Worm (Caenorhabditis elegans) whole organism, L3 larva: ENCODE data around the gene ZK354.6.
"Not testable (repeated sequence)": the region's sequence is repeated elsewhere in the genome, so short reads cannot be mapped to it uniquely, and the experiment has no call there.

Experiments
- ama-1 ChIP-seq: fragments of 150-350 bp; optimal IDR thresholded peaks from 2 replicates; lab custom pipeline; 2018
- elt-1 ChIP-seq: fragments of 150-350 bp; optimal IDR thresholded peaks from 2 replicates; lab custom pipeline; 2014; ENCODE audit warnings: missing biosample characterization, missing genetic modification characterization
- fos-1 ChIP-seq: fragments of 150-350 bp; optimal IDR thresholded peaks from 2 replicates; lab custom pipeline; 2014; ENCODE audit warnings: missing biosample characterization, missing genetic modification characterization
- jun-1 ChIP-seq: fragments of 150-350 bp; optimal IDR thresholded peaks from 2 replicates; lab custom pipeline; 2014; ENCODE audit warnings: missing biosample characterization, missing genetic modification reagents, missing genetic modification characterization
- mdl-1 ChIP-seq: fragments of 150-350 bp; optimal IDR thresholded peaks from 2 replicates; lab custom pipeline; 2014; ENCODE audit warnings: missing biosample characterization, missing genetic modification characterization
- nfya-1 ChIP-seq: sonication (generic microtip); optimal IDR thresholded peaks from 2 replicates; lab custom pipeline; 2017; ENCODE audit warnings: missing genetic modification characterization, mild to moderate bottlenecking, missing compliant biosample characterization, antibody characterized with exemption, moderate library complexity; ENCODE audit not compliant: insufficient read depth
- nhr-12 ChIP-seq: fragments of 150-350 bp; optimal IDR thresholded peaks from 2 replicates; lab custom pipeline; 2014; ENCODE audit warnings: missing biosample characterization, missing genetic modification characterization
- nhr-28 ChIP-seq: fragments of 150-350 bp; optimal IDR thresholded peaks from 2 replicates; lab custom pipeline; 2014; ENCODE audit warnings: missing biosample characterization, missing genetic modification characterization
- nhr-76 ChIP-seq: fragments of 150-350 bp; sonication (generic microtip); optimal IDR thresholded peaks from 5 replicates; lab custom pipeline; 2014; ENCODE audit warnings: missing biosample characterization, missing genetic modification characterization
- nhr-77 ChIP-seq: fragments of 150-350 bp; optimal IDR thresholded peaks from 2 replicates; lab custom pipeline; 2014; ENCODE audit warnings: missing biosample characterization, missing genetic modification characterization
- pha-4 ChIP-seq: fragments of 150-350 bp; optimal IDR thresholded peaks from 2 replicates; lab custom pipeline; 2014; ENCODE audit warnings: missing biosample characterization, missing genetic modification reagents, missing genetic modification characterization
- pqm-1 ChIP-seq: fragments of 150-350 bp; optimal IDR thresholded peaks from 2 replicates; lab custom pipeline; 2017; ENCODE audit warnings: missing biosample characterization, missing genetic modification characterization, inconsistent platforms
- unc-62 ChIP-seq: fragments of 150-350 bp; sonication (generic microtip); optimal IDR thresholded peaks from 4 replicates; lab custom pipeline; 2014; ENCODE audit warnings: missing biosample characterization, missing genetic modification reagents, missing genetic modification characterization
- ztf-11 ChIP-seq: fragments of 150-350 bp; optimal IDR thresholded peaks from 2 replicates; lab custom pipeline; 2014; ENCODE audit warnings: missing biosample characterization, missing genetic modification characterization

- not testable (repeated sequence) for TF ChIP-seq pqm-1; nhr-76; nfya-1 (tag; lab: Kevin White, UChicago); pha-4; nhr-77 (tag; lab: Kevin White, UChicago); nhr-12 (tag; lab: Kevin White, UChicago); nhr-28 (tag; lab: Kevin White, UChicago); ama-1 (lab: Kevin White, UChicago); elt-1 (tag; lab: Kevin White, UChicago); ztf-11; fos-1 (tag; lab: Kevin White, UChicago); unc-62 (GFP tag; lab: Kevin White, UChicago); mdl-1; jun-1 (tag; lab: Kevin White, UChicago)
Observed at ce11 chrIV:5258385-5258784, 39.0 kb downstream of the ZK354.6 start, which contains the start of gene ttbk-2.1.
